Fruit fly (Drosophila melanogaster) whole organism, prepupa: ENCODE measurements around the gene mbt.
A peak's percentile ranks its signal among the peaks of the same experiment; 100 is the strongest.

Experiments
- CG10631 ChIP-seq: fragments of 200-800 bp; sonication (Bioruptor generic); optimal IDR thresholded peaks from 2 replicates; lab custom pipeline; 2016; ENCODE audit warnings: missing biosample characterization, missing genetic modification characterization
- CG10669 ChIP-seq: fragments of 200-800 bp; sonication (Bioruptor generic); optimal IDR thresholded peaks from 3 replicates; lab custom pipeline; 2018; ENCODE audit warnings: missing biosample characterization, mild to moderate bottlenecking, missing genetic modification characterization, moderate library complexity
- CG11294 ChIP-seq: fragments of 200-800 bp; sonication (Bioruptor generic); IDR thresholded peaks from 2 replicates; pipeline ENCODE4 v1.3.6; 2022; ENCODE audit warnings: missing biosample characterization, missing genetic modification characterization
- CG11902 ChIP-seq: fragments of 200-800 bp; sonication (Bioruptor generic); optimal IDR thresholded peaks from 3 replicates; lab custom pipeline; 2016; ENCODE audit warnings: missing biosample characterization, missing genetic modification characterization
- CG16779 ChIP-seq: fragments of 200-800 bp; sonication (Bioruptor generic); optimal IDR thresholded peaks from 3 replicates; lab custom pipeline; 2017; ENCODE audit warnings: missing biosample characterization, mild to moderate bottlenecking, missing genetic modification characterization
- CG3032 ChIP-seq: fragments of 200-800 bp; optimal IDR thresholded peaks from 2 replicates; lab custom pipeline; 2019; ENCODE audit warnings: missing biosample characterization, mild to moderate bottlenecking, missing genetic modification characterization, moderate library complexity
- CG31627 ChIP-seq: fragments of 200-800 bp; sonication (Bioruptor generic); optimal IDR thresholded peaks from 3 replicates; lab custom pipeline; 2016; ENCODE audit warnings: missing biosample characterization, missing genetic modification characterization
- CG32006 ChIP-seq: fragments of 200-800 bp; sonication (Bioruptor generic); optimal IDR thresholded peaks from 3 replicates; lab custom pipeline; 2017; ENCODE audit warnings: missing biosample characterization, mild to moderate bottlenecking, missing genetic modification characterization
- CG34406 ChIP-seq: fragments of 200-800 bp; sonication (Bioruptor generic); optimal IDR thresholded peaks from 3 replicates; lab custom pipeline; 2016; ENCODE audit warnings: missing biosample characterization, missing genetic modification characterization
- CG3919 ChIP-seq: fragments of 200-800 bp; sonication (Bioruptor generic); optimal IDR thresholded peaks from 3 replicates; lab custom pipeline; 2016; ENCODE audit warnings: missing biosample characterization, missing genetic modification characterization
- CG4318 ChIP-seq: fragments of 200-800 bp; sonication (Bioruptor generic); optimal IDR thresholded peaks from 3 replicates; lab custom pipeline; 2017; ENCODE audit warnings: missing biosample characterization, mild to moderate bottlenecking, missing genetic modification characterization
- CG6163 ChIP-seq: fragments of 200-800 bp; sonication (Bioruptor generic); IDR thresholded peaks from 3 replicates; pipeline ENCODE4 v1.3.6; 2022; ENCODE audit warnings: missing biosample characterization, missing genetic modification characterization
- CG6276 ChIP-seq: fragments of 200-800 bp; sonication (Bioruptor generic); optimal IDR thresholded peaks from 2 replicates; lab custom pipeline; 2017; ENCODE audit warnings: missing biosample characterization, mild to moderate bottlenecking, missing genetic modification characterization
- CG6792 ChIP-seq: fragments of 200-800 bp; sonication (Bioruptor generic); optimal IDR thresholded peaks from 3 replicates; lab custom pipeline; 2016; ENCODE audit warnings: missing biosample characterization, missing genetic modification characterization
- CG6808 ChIP-seq: fragments of 200-800 bp; sonication (Bioruptor generic); optimal IDR thresholded peaks from 3 replicates; lab custom pipeline; 2017; ENCODE audit warnings: missing biosample characterization, missing genetic modification characterization, mild to moderate bottlenecking, moderate library complexity, missing genetic modification reagents
- CG6854 ChIP-seq: fragments of 200-800 bp; sonication (Bioruptor generic); optimal IDR thresholded peaks from 2 replicates; lab custom pipeline; 2017; ENCODE audit warnings: missing biosample characterization, mild to moderate bottlenecking, missing genetic modification characterization
- CG8119 ChIP-seq: fragments of 200-800 bp; sonication (Bioruptor generic); IDR thresholded peaks from 3 replicates; pipeline ENCODE4 v1.3.6; 2022; ENCODE audit warnings: missing biosample characterization, missing genetic modification characterization
- CG8632 ChIP-seq: fragments of 200-800 bp; sonication (Bioruptor generic); optimal IDR thresholded peaks from 3 replicates; lab custom pipeline; 2016; ENCODE audit warnings: missing biosample characterization, missing genetic modification characterization
- Eip75B ChIP-seq: fragments of 200-800 bp; sonication (Bioruptor generic); optimal IDR thresholded peaks from 3 replicates; lab custom pipeline; 2016; ENCODE audit warnings: missing biosample characterization, missing genetic modification characterization
- Eip78C ChIP-seq: fragments of 200-800 bp; sonication (Bioruptor generic); peaks from one replicate; lab custom pipeline; 2016; ENCODE audit warnings: missing biosample characterization, missing genetic modification characterization
- Eip93F ChIP-seq: fragments of 200-800 bp; sonication (Bioruptor generic); optimal IDR thresholded peaks from 2 replicates; lab custom pipeline; 2016; ENCODE audit warnings: missing biosample characterization, mild to moderate bottlenecking, missing genetic modification characterization
- Ets96B ChIP-seq: fragments of 200-800 bp; optimal IDR thresholded peaks from 2 replicates; lab custom pipeline; 2019; ENCODE audit warnings: missing biosample characterization, mild to moderate bottlenecking, missing genetic modification characterization, moderate library complexity
- Gug ChIP-seq: fragments of 200-800 bp; sonication (Bioruptor generic); IDR thresholded peaks from 2 replicates; pipeline ENCODE4 v1.3.6; 2022; ENCODE audit warnings: missing biosample characterization, missing genetic modification characterization
- Hr39 ChIP-seq: fragments of 200-800 bp; sonication (Bioruptor generic); optimal IDR thresholded peaks from 2 replicates; lab custom pipeline; 2016; ENCODE audit warnings: missing biosample characterization, missing genetic modification characterization
- Hr4 ChIP-seq: fragments of 200-800 bp; sonication (Bioruptor generic); optimal IDR thresholded peaks from 3 replicates; lab custom pipeline; 2016; ENCODE audit warnings: missing biosample characterization, missing genetic modification characterization
- Lpt ChIP-seq: fragments of 200-800 bp; sonication (Bioruptor generic); optimal IDR thresholded peaks from 3 replicates; lab custom pipeline; 2016; ENCODE audit warnings: missing biosample characterization, missing genetic modification characterization
- OdsH ChIP-seq: fragments of 200-800 bp; sonication (Bioruptor generic); optimal IDR thresholded peaks from 3 replicates; lab custom pipeline; 2016; ENCODE audit warnings: missing biosample characterization, missing genetic modification characterization
- Smox ChIP-seq: fragments of 200-800 bp; sonication (Bioruptor generic); optimal IDR thresholded peaks from 3 replicates; lab custom pipeline; 2016; ENCODE audit warnings: missing biosample characterization, missing genetic modification characterization
- Sox14 ChIP-seq: fragments of 200-800 bp; sonication (Bioruptor generic); optimal IDR thresholded peaks from 3 replicates; lab custom pipeline; 2016; ENCODE audit warnings: missing biosample characterization, missing genetic modification characterization
- Sox15 ChIP-seq: fragments of 200-800 bp; sonication (Bioruptor generic); optimal IDR thresholded peaks from 3 replicates; lab custom pipeline; 2016; ENCODE audit warnings: missing biosample characterization, missing genetic modification characterization
- achi ChIP-seq: fragments of 200-800 bp; sonication (Bioruptor generic); optimal IDR thresholded peaks from 3 replicates; lab custom pipeline; 2016; ENCODE audit warnings: missing biosample characterization, missing genetic modification characterization
- acj6 ChIP-seq: fragments of 200-800 bp; sonication (Bioruptor generic); optimal IDR thresholded peaks from 3 replicates; lab custom pipeline; 2016; ENCODE audit warnings: missing biosample characterization, missing genetic modification characterization
- cyc ChIP-seq: fragments of 200-800 bp; sonication (Bioruptor generic); optimal IDR thresholded peaks from 3 replicates; lab custom pipeline; 2016; ENCODE audit warnings: missing biosample characterization, missing genetic modification characterization
- eg ChIP-seq: fragments of 200-800 bp; sonication (Bioruptor generic); IDR thresholded peaks from 3 replicates; pipeline ENCODE4 v1.3.6; 2022; ENCODE audit warnings: missing biosample characterization, missing genetic modification characterization
- esn ChIP-seq: fragments of 200-800 bp; sonication (Bioruptor generic); optimal IDR thresholded peaks from 2 replicates; lab custom pipeline; 2016; ENCODE audit warnings: missing biosample characterization, mild to moderate bottlenecking, missing genetic modification characterization, moderate library complexity
- fd85E ChIP-seq: fragments of 200-800 bp; sonication (Bioruptor generic); optimal IDR thresholded peaks from 3 replicates; lab custom pipeline; 2016; ENCODE audit warnings: missing biosample characterization, missing genetic modification characterization
- lz ChIP-seq: fragments of 200-800 bp; sonication (Bioruptor generic); optimal IDR thresholded peaks from 3 replicates; lab custom pipeline; 2016; ENCODE audit warnings: missing biosample characterization, missing genetic modification characterization
- pdm3 ChIP-seq: fragments of 200-800 bp; sonication (Bioruptor generic); optimal IDR thresholded peaks from 3 replicates; lab custom pipeline; 2016; ENCODE audit warnings: missing biosample characterization, missing genetic modification characterization
- salr ChIP-seq, 2 experiments: fragments of 200-800 bp; sonication (Bioruptor generic); optimal IDR thresholded peaks; 3 replicates each; lab custom pipeline; 2016 to 2018; ENCODE audit warnings: missing biosample characterization in 2 of 2, missing genetic modification characterization in 2 of 2, mild to moderate bottlenecking in 1 of 2
- spab ChIP-seq: fragments of 200-800 bp; sonication (Bioruptor generic); optimal IDR thresholded peaks from 2 replicates; lab custom pipeline; 2017; ENCODE audit warnings: missing biosample characterization, mild to moderate bottlenecking, missing genetic modification characterization, missing genetic modification reagents
- ss ChIP-seq, 2 experiments: fragments of 200-800 bp; sonication (Bioruptor generic); optimal IDR thresholded peaks; 2 replicates in 1 of 2; 3 replicates in 1 of 2; lab custom pipeline; 2017 to 2018; ENCODE audit warnings: mild to moderate bottlenecking in 2 of 2, missing biosample characterization in 2 of 2, missing genetic modification characterization in 2 of 2, moderate library complexity in 1 of 2
- svp ChIP-seq: fragments of 200-800 bp; sonication (Bioruptor generic); peaks from one replicate; lab custom pipeline; 2016; ENCODE audit warnings: missing biosample characterization, missing genetic modification characterization
- topi ChIP-seq: fragments of 200-800 bp; sonication (Bioruptor generic); optimal IDR thresholded peaks from 3 replicates; lab custom pipeline; 2016; ENCODE audit warnings: missing biosample characterization, missing genetic modification characterization
- vri ChIP-seq: fragments of 200-800 bp; sonication (Bioruptor generic); optimal IDR thresholded peaks from 3 replicates; lab custom pipeline; 2016; ENCODE audit warnings: missing biosample characterization, mild to moderate bottlenecking, missing genetic modification characterization

Gene mbt

dm6 chrX:16575097-16575496, 35.4 kb upstream of the mbt start:
- TF ChIP-seq eg (GFP tag; lab: Robert Waterston, UW), result no peak
- TF ChIP-seq ss (GFP tag; optimal IDR thresholded peaks at IDR 0.05; lab: Kevin White, UChicago), result peak in 1 of 2 experiments; percentile 14

- peak; percentile 6 for TF ChIP-seq CG6792 (GFP tag; lab: Kevin White, UChicago)
- no peak for TF ChIP-seq CG11902 (GFP tag; lab: Kevin White, UChicago)
- TF ChIP-seq CG34406 (GFP tag; lab: Kevin White, UChicago), result peak; percentile 19
- peak; percentile 4 for TF ChIP-seq cyc (GFP tag; lab: Kevin White, UChicago)
- TF ChIP-seq CG11294 (GFP tag; lab: Robert Waterston, UW), result no peak
- no peak for TF ChIP-seq Ets96B (tag; lab: Kevin White, UChicago)
- no peak for TF ChIP-seq fd85E (GFP tag; lab: Kevin White, UChicago)
- peak; percentile 21 for TF ChIP-seq CG6276 (GFP tag; lab: Kevin White, UChicago)
- TF ChIP-seq Sox14 (GFP tag; lab: Kevin White, UChicago), result no peak
- TF ChIP-seq lz (GFP tag; lab: Kevin White, UChicago), result no peak
- TF ChIP-seq CG16779 (tag; lab: Kevin White, UChicago), result no peak
- TF ChIP-seq spab, result no peak
- no peak for TF ChIP-seq CG6163 (GFP tag; lab: Robert Waterston, UW)
- TF ChIP-seq ss (GFP tag; optimal IDR thresholded peaks at IDR 0.05; lab: Kevin White, UChicago), result peak in 1 of 2 experiments; percentile 23
- no peak for TF ChIP-seq CG31627 (GFP tag; lab: Kevin White, UChicago)
- peak; percentile 33 for TF ChIP-seq CG10669
- TF ChIP-seq OdsH (GFP tag; lab: Kevin White, UChicago), result peak; percentile 46
- no peak for TF ChIP-seq Sox15 (GFP tag; lab: Kevin White, UChicago)
- TF ChIP-seq CG3919 (GFP tag; lab: Kevin White, UChicago), result no peak
- peak; percentile 16 for TF ChIP-seq acj6 (GFP tag; lab: Kevin White, UChicago)
- no peak for TF ChIP-seq CG8119
- TF ChIP-seq Hr39 (GFP tag; lab: Kevin White, UChicago), result no peak
- peak; percentile 31 for TF ChIP-seq CG3032 (tag; lab: Kevin White, UChicago)
- TF ChIP-seq CG6854, result no peak
- TF ChIP-seq pdm3 (GFP tag; lab: Kevin White, UChicago), result peak; percentile 6
- peak; percentile 15 for TF ChIP-seq CG6808
- peak; percentile 43 for TF ChIP-seq Hr4 (GFP tag; lab: Kevin White, UChicago)
- TF ChIP-seq Eip78C (GFP tag; lab: Kevin White, UChicago), result peak; percentile 51
- TF ChIP-seq Lpt (GFP tag; lab: Kevin White, UChicago), result no peak
- peak; percentile 33 for TF ChIP-seq svp (GFP tag; lab: Kevin White, UChicago)
- TF ChIP-seq topi (GFP tag; lab: Kevin White, UChicago), result peak; percentile 18
- TF ChIP-seq vri (GFP tag; lab: Kevin White, UChicago), result no peak
- no peak for TF ChIP-seq salr (GFP tag; optimal IDR thresholded peaks at IDR 0.05; lab: Kevin White, UChicago)
- TF ChIP-seq Eip75B, result peak; percentile 29
- peak; percentile 27 for TF ChIP-seq CG4318 (GFP tag; lab: Kevin White, UChicago)
- peak; percentile 1 for TF ChIP-seq Smox (GFP tag; lab: Kevin White, UChicago)
- peak; percentile 25 for TF ChIP-seq achi (GFP tag; lab: Kevin White, UChicago)
- TF ChIP-seq CG32006 (GFP tag; lab: Kevin White, UChicago), result peak; percentile 61
- peak; percentile 19 for TF ChIP-seq esn (GFP tag; lab: Kevin White, UChicago)
- peak; percentile 11; the same call in 1 of the 2 replicates for TF ChIP-seq Gug (GFP tag; lab: Robert Waterston, UW)
- no peak for TF ChIP-seq Eip93F (GFP tag; lab: Kevin White, UChicago)
- TF ChIP-seq CG10631 (GFP tag; lab: Kevin White, UChicago), result peak; percentile 9
- TF ChIP-seq CG8632 (GFP tag; lab: Kevin White, UChicago), result peak; percentile 25
Observed at dm6 chrX:16579978-16580377, 30.5 kb upstream of the mbt start.
